Worm (Caenorhabditis elegans) whole organism, L3 larva: ENCODE data around the gene sel-1.
A peak's percentile ranks its signal among the peaks of the same experiment; 100 is the strongest.

Experiments
- R02D3.7 ChIP-seq: fragments of 150-350 bp; optimal IDR thresholded peaks from 2 replicates; lab custom pipeline; 2014; ENCODE audit warnings: missing biosample characterization, missing genetic modification characterization
- ZK546.5 ChIP-seq: sonication (generic microtip); optimal IDR thresholded peaks from 2 replicates; lab custom pipeline; 2017; ENCODE audit warnings: missing biosample characterization, missing genetic modification characterization
- aly-2 ChIP-seq: fragments of 150-350 bp; optimal IDR thresholded peaks from 2 replicates; lab custom pipeline; 2014; ENCODE audit warnings: missing biosample characterization, missing genetic modification characterization
- ama-1 ChIP-seq: fragments of 150-350 bp; optimal IDR thresholded peaks from 2 replicates; lab custom pipeline; 2018
- ceh-28 ChIP-seq: fragments of 150-350 bp; optimal IDR thresholded peaks from 2 replicates; lab custom pipeline; 2014; ENCODE audit warnings: missing biosample characterization, missing genetic modification reagents, missing genetic modification characterization
- ceh-82 ChIP-seq: fragments of 150-350 bp; optimal IDR thresholded peaks from 2 replicates; lab custom pipeline; 2014; ENCODE audit warnings: missing biosample characterization, missing genetic modification characterization
- ceh-9 ChIP-seq: sonication (generic microtip); optimal IDR thresholded peaks from 2 replicates; lab custom pipeline; 2018; ENCODE audit warnings: missing biosample characterization, missing genetic modification characterization
- daf-12 ChIP-seq: fragments of 150-350 bp; optimal IDR thresholded peaks from 2 replicates; lab custom pipeline; 2014; ENCODE audit warnings: missing biosample characterization, missing genetic modification reagents, missing genetic modification characterization
- egl-27 ChIP-seq: sonication (generic microtip); optimal IDR thresholded peaks from 4 replicates; lab custom pipeline; 2017; ENCODE audit warnings: missing biosample characterization, missing genetic modification reagents, missing genetic modification characterization
- egl-5 ChIP-seq: fragments of 150-350 bp; optimal IDR thresholded peaks from 2 replicates; lab custom pipeline; 2017; ENCODE audit warnings: missing biosample characterization, missing genetic modification reagents, missing genetic modification characterization, inconsistent platforms
- elt-2 ChIP-seq: sonication (generic microtip); optimal IDR thresholded peaks from 2 replicates; lab custom pipeline; 2016; ENCODE audit warnings: missing genetic modification reagents, mild to moderate bottlenecking, missing genetic modification characterization, missing compliant biosample characterization
- elt-3 ChIP-seq, 3 experiments: fragments of 150-350 bp in 1 of 3; sonication (generic microtip) in 2 of 3; optimal IDR thresholded peaks; 2 replicates in 2 of 3; 4 replicates in 1 of 3; lab custom pipeline; 2014 to 2017; ENCODE audit warnings: missing biosample characterization in 3 of 3, missing genetic modification characterization in 3 of 3
- eor-1 ChIP-seq, 2 experiments: fragments of 150-350 bp; optimal IDR thresholded peaks; 2 replicates each; lab custom pipeline; 2014 to 2018; ENCODE audit warnings: missing biosample characterization in 2 of 2, missing genetic modification characterization in 2 of 2
- fkh-10 ChIP-seq: sonication (generic microtip); optimal IDR thresholded peaks from 2 replicates; lab custom pipeline; 2017; ENCODE audit warnings: missing biosample characterization, missing genetic modification reagents, missing genetic modification characterization
- hmg-11 ChIP-seq: sonication (generic microtip); optimal IDR thresholded peaks from 2 replicates; lab custom pipeline; 2016; ENCODE audit warnings: missing genetic modification characterization, missing compliant biosample characterization
- lin-15B ChIP-seq: fragments of 150-350 bp; optimal IDR thresholded peaks from 2 replicates; lab custom pipeline; 2014; ENCODE audit warnings: missing biosample characterization, missing genetic modification characterization
- lin-39 ChIP-seq: fragments of 150-350 bp; optimal IDR thresholded peaks from 2 replicates; lab custom pipeline; 2018; ENCODE audit warnings: missing biosample characterization, missing genetic modification reagents, missing genetic modification characterization
- lsy-12 ChIP-seq: sonication (generic microtip); optimal IDR thresholded peaks from 2 replicates; lab custom pipeline; 2016; ENCODE audit warnings: mild to moderate bottlenecking, missing genetic modification characterization, missing compliant biosample characterization
- mdl-1 ChIP-seq: fragments of 150-350 bp; optimal IDR thresholded peaks from 2 replicates; lab custom pipeline; 2014; ENCODE audit warnings: missing biosample characterization, missing genetic modification characterization
- mml-1 ChIP-seq: fragments of 150-350 bp; sonication (generic microtip); optimal IDR thresholded peaks from 3 replicates; lab custom pipeline; 2014; ENCODE audit warnings: missing biosample characterization, missing genetic modification characterization
- nfya-1 ChIP-seq: sonication (generic microtip); optimal IDR thresholded peaks from 2 replicates; lab custom pipeline; 2017; ENCODE audit warnings: missing genetic modification characterization, mild to moderate bottlenecking, missing compliant biosample characterization, antibody characterized with exemption, moderate library complexity; ENCODE audit not compliant: insufficient read depth
- nhr-11 ChIP-seq: fragments of 150-350 bp; optimal IDR thresholded peaks from 2 replicates; lab custom pipeline; 2014; ENCODE audit warnings: missing biosample characterization, missing genetic modification characterization
- nhr-12 ChIP-seq: fragments of 150-350 bp; optimal IDR thresholded peaks from 2 replicates; lab custom pipeline; 2014; ENCODE audit warnings: missing biosample characterization, missing genetic modification characterization
- nhr-23 ChIP-seq: fragments of 150-350 bp; optimal IDR thresholded peaks from 2 replicates; lab custom pipeline; 2014; ENCODE audit warnings: missing biosample characterization, missing genetic modification reagents, missing genetic modification characterization
- nhr-237 ChIP-seq: fragments of 150-350 bp; optimal IDR thresholded peaks from 2 replicates; lab custom pipeline; 2014; ENCODE audit warnings: missing biosample characterization, missing genetic modification characterization
- nhr-25 ChIP-seq: sonication (generic microtip); optimal IDR thresholded peaks from 2 replicates; lab custom pipeline; 2017; ENCODE audit warnings: missing biosample characterization, missing genetic modification characterization
- nhr-28 ChIP-seq: fragments of 150-350 bp; optimal IDR thresholded peaks from 2 replicates; lab custom pipeline; 2014; ENCODE audit warnings: missing biosample characterization, missing genetic modification characterization
- nhr-43 ChIP-seq: sonication (generic microtip); optimal IDR thresholded peaks from 2 replicates; lab custom pipeline; 2016; ENCODE audit warnings: mild to moderate bottlenecking, missing genetic modification characterization, missing compliant biosample characterization; ENCODE audit not compliant: poor library complexity, severe bottlenecking
- nhr-67 ChIP-seq: fragments of 150-350 bp; optimal IDR thresholded peaks from 2 replicates; lab custom pipeline; 2014; ENCODE audit warnings: missing biosample characterization, missing genetic modification characterization
- nhr-76 ChIP-seq: fragments of 150-350 bp; sonication (generic microtip); optimal IDR thresholded peaks from 5 replicates; lab custom pipeline; 2014; ENCODE audit warnings: missing biosample characterization, missing genetic modification characterization
- nhr-77 ChIP-seq: fragments of 150-350 bp; optimal IDR thresholded peaks from 2 replicates; lab custom pipeline; 2014; ENCODE audit warnings: missing biosample characterization, missing genetic modification characterization
- pqm-1 ChIP-seq: fragments of 150-350 bp; optimal IDR thresholded peaks from 2 replicates; lab custom pipeline; 2017; ENCODE audit warnings: missing biosample characterization, missing genetic modification characterization, inconsistent platforms
- sea-2 ChIP-seq: fragments of 150-350 bp; sonication (generic microtip); optimal IDR thresholded peaks from 4 replicates; lab custom pipeline; 2014; ENCODE audit warnings: missing biosample characterization, missing genetic modification reagents, missing genetic modification characterization
- skn-1 ChIP-seq: fragments of 150-350 bp; optimal IDR thresholded peaks from 2 replicates; lab custom pipeline; 2014; ENCODE audit warnings: missing biosample characterization, missing genetic modification characterization
- snpc-4 ChIP-seq: fragments of 150-350 bp; optimal IDR thresholded peaks from 2 replicates; lab custom pipeline; 2014; ENCODE audit warnings: missing biosample characterization, missing genetic modification characterization
- tbx-2 ChIP-seq: sonication (generic microtip); optimal IDR thresholded peaks from 2 replicates; lab custom pipeline; 2016; ENCODE audit warnings: mild to moderate bottlenecking, missing genetic modification characterization, missing compliant biosample characterization
- unc-39 ChIP-seq: sonication (generic microtip); optimal IDR thresholded peaks from 4 replicates; lab custom pipeline; 2017; ENCODE audit warnings: missing biosample characterization, missing genetic modification characterization
- unc-62 ChIP-seq: fragments of 150-350 bp; sonication (generic microtip); optimal IDR thresholded peaks from 4 replicates; lab custom pipeline; 2014; ENCODE audit warnings: missing biosample characterization, missing genetic modification reagents, missing genetic modification characterization
- zag-1 ChIP-seq: fragments of 150-350 bp; optimal IDR thresholded peaks from 2 replicates; lab custom pipeline; 2014; ENCODE audit warnings: missing biosample characterization, missing genetic modification characterization
- ztf-11 ChIP-seq: fragments of 150-350 bp; optimal IDR thresholded peaks from 2 replicates; lab custom pipeline; 2014; ENCODE audit warnings: missing biosample characterization, missing genetic modification characterization

Gene sel-1

ce11 chrV:12550755-12551154 is 9.8 kb upstream of the sel-1 start:
- peak; percentile 59 for TF ChIP-seq nhr-23 (tag; lab: Kevin White, UChicago)
- TF ChIP-seq ceh-82 (tag; lab: Kevin White, UChicago): no peak
- no peak for TF ChIP-seq eor-1 (tag; optimal IDR thresholded peaks at IDR 0.05; lab: Kevin White, UChicago)
- TF ChIP-seq unc-62 (GFP tag; lab: Kevin White, UChicago): no peak
- TF ChIP-seq nhr-43 (tag; lab: Kevin White, UChicago): peak; percentile 29
- no peak for TF ChIP-seq pqm-1 (tag; lab: Kevin White, UChicago)

ce11 chrV:12551638-12552478 is 8.7 kb upstream of the sel-1 start:
- TF ChIP-seq pqm-1 (tag; lab: Kevin White, UChicago) (no peak), fkh-10 (no peak), elt-2 (tag; lab: Kevin White, UChicago) (no peak), egl-27 (tag; lab: Kevin White, UChicago) (no peak), mdl-1 (tag; lab: Kevin White, UChicago) (no peak), sea-2 (GFP tag; lab: Kevin White, UChicago) (no peak), R02D3.7 (tag; lab: Kevin White, UChicago) (no peak), nhr-25 (tag; lab: Kevin White, UChicago) (peak; percentile 43), ztf-11 (tag; lab: Kevin White, UChicago) (no peak), nhr-23 (tag; lab: Kevin White, UChicago) (no peak), egl-5 (tag; lab: Kevin White, UChicago) (no peak), skn-1 (tag; lab: Kevin White, UChicago) (no peak), zag-1 (tag; lab: Kevin White, UChicago) (no peak), unc-62 (GFP tag; lab: Kevin White, UChicago) (peak; percentile 10), ZK546.5 (tag; lab: Kevin White, UChicago) (no peak), lsy-12 (tag; lab: Kevin White, UChicago) (no peak), nhr-76 (tag; lab: Kevin White, UChicago) (peak; percentile 58), ama-1 (lab: Kevin White, UChicago) (peak; percentile 80), eor-1 (tag; optimal IDR thresholded peaks at IDR 0.05; lab: Kevin White, UChicago) (no peak), elt-3 (tag; optimal IDR thresholded peaks at IDR 0.05; lab: Kevin White, UChicago) (peak in 1 of 3 experiments; percentile 62), nhr-67 (tag; lab: Kevin White, UChicago) (no peak), snpc-4 (tag; lab: Kevin White, UChicago) (no peak), nhr-77 (tag; lab: Kevin White, UChicago) (no peak), unc-39 (tag; lab: Kevin White, UChicago) (no peak), nfya-1 (tag; lab: Kevin White, UChicago) (peak; percentile 8), nhr-237 (tag; lab: Kevin White, UChicago) (no peak), nhr-28 (peak; percentile 80), lin-15B (no peak), lin-39 (no peak), ceh-28 (tag; lab: Kevin White, UChicago) (no peak), nhr-43 (tag; lab: Kevin White, UChicago) (peak; percentile 66), daf-12 (tag; lab: Kevin White, UChicago) (no peak), ceh-82 (tag; lab: Kevin White, UChicago) (no peak), nhr-12 (tag; lab: Kevin White, UChicago) (no peak), mml-1 (no peak), nhr-11 (tag; lab: Kevin White, UChicago) (no peak), aly-2 (no peak), ceh-9 (tag; lab: Kevin White, UChicago) (no peak), hmg-11 (tag; lab: Kevin White, UChicago) (no peak), tbx-2 (peak; percentile 3)
- TF ChIP-seq, all 47 proteins: peak for 9
